Fruit fly (Drosophila melanogaster) whole organism, embryonic: ENCODE results near the gene Sk2.

ENCODE experiments used
- ATbp ChIP-seq: fragments of 200-800 bp; sonication (Bioruptor generic); optimal IDR thresholded peaks from 2 replicates; lab custom pipeline; 2017; ENCODE audit warnings: missing biosample characterization, mild to moderate bottlenecking, missing genetic modification characterization, missing genetic modification reagents
- CG10979 ChIP-seq: fragments of 200-800 bp; sonication (Bioruptor generic); optimal IDR thresholded peaks from 2 replicates; lab custom pipeline; 2018; ENCODE audit warnings: missing biosample characterization, mild to moderate bottlenecking, missing genetic modification characterization, moderate library complexity
- CG12299 ChIP-seq: fragments of 200-800 bp; sonication (Bioruptor generic); optimal IDR thresholded peaks from 2 replicates; lab custom pipeline; 2018; ENCODE audit warnings: missing biosample characterization, mild to moderate bottlenecking, missing genetic modification characterization
- CG1233 ChIP-seq: fragments of 200-800 bp; sonication (Bioruptor generic); optimal IDR thresholded peaks from 4 replicates; lab custom pipeline; 2018; ENCODE audit warnings: missing biosample characterization, mild to moderate bottlenecking, missing genetic modification characterization
- CG14965 ChIP-seq: fragments of 200-800 bp; sonication (Bioruptor generic); optimal IDR thresholded peaks from 2 replicates; lab custom pipeline; 2016; ENCODE audit warnings: missing biosample characterization, missing genetic modification characterization, borderline replicate concordance
- CG15269 ChIP-seq: fragments of 200-800 bp; sonication (Bioruptor generic); optimal IDR thresholded peaks from 2 replicates; lab custom pipeline; 2018; ENCODE audit warnings: missing biosample characterization, mild to moderate bottlenecking, missing genetic modification characterization, moderate library complexity
- CG15696 ChIP-seq: fragments of 200-800 bp; sonication (Bioruptor generic); optimal IDR thresholded peaks from 2 replicates; lab custom pipeline; 2019; ENCODE audit warnings: missing biosample characterization, mild to moderate bottlenecking, missing genetic modification characterization, moderate library complexity
- CG2120 ChIP-seq: fragments of 200-800 bp; sonication (Bioruptor generic); optimal IDR thresholded peaks from 3 replicates; lab custom pipeline; 2016; ENCODE audit warnings: missing biosample characterization, missing genetic modification characterization
- CG30431 ChIP-seq: fragments of 200-800 bp; sonication (Bioruptor generic); optimal IDR thresholded peaks from 2 replicates; lab custom pipeline; 2017; ENCODE audit warnings: missing biosample characterization, missing genetic modification characterization
- CG31388 ChIP-seq: fragments of 200-800 bp; sonication (Bioruptor generic); optimal IDR thresholded peaks from 2 replicates; lab custom pipeline; 2016; ENCODE audit warnings: missing biosample characterization, missing genetic modification characterization
- CG32772 ChIP-seq: fragments of 200-800 bp; sonication (Bioruptor generic); IDR thresholded peaks from 2 replicates; pipeline ENCODE4 v1.3.6; 2022; ENCODE audit warnings: missing biosample characterization, missing genetic modification characterization
- CG34224 ChIP-seq: fragments of 200-800 bp; sonication (Bioruptor generic); IDR thresholded peaks from 3 replicates; pipeline ENCODE4 v1.3.6; 2022; ENCODE audit warnings: missing biosample characterization, missing genetic modification characterization; ENCODE audit not compliant: partially characterized antibody
- CG4424 ChIP-seq: fragments of 200-800 bp; sonication (Bioruptor generic); optimal IDR thresholded peaks from 3 replicates; lab custom pipeline; 2016; ENCODE audit warnings: missing biosample characterization, missing genetic modification characterization
- CG6254 ChIP-seq: fragments of 200-800 bp; sonication (Bioruptor generic); optimal IDR thresholded peaks from 3 replicates; lab custom pipeline; 2017; ENCODE audit warnings: mild to moderate bottlenecking, missing biosample characterization, missing genetic modification reagents, missing genetic modification characterization
- CG6689 ChIP-seq: fragments of 200-800 bp; sonication (Bioruptor generic); IDR thresholded peaks from 2 replicates; pipeline ENCODE4 v1.3.6; 2022; ENCODE audit warnings: missing biosample characterization, missing genetic modification characterization
- CG6791 ChIP-seq: fragments of 200-800 bp; sonication (Bioruptor generic); IDR thresholded peaks from 3 replicates; pipeline ENCODE4 v1.3.6; 2022; ENCODE audit warnings: missing biosample characterization, missing genetic modification characterization; ENCODE audit not compliant: partially characterized antibody
- CG9215 ChIP-seq: fragments of 200-800 bp; sonication (Bioruptor generic); IDR thresholded peaks from 2 replicates; pipeline ENCODE4 v1.3.6; 2022; ENCODE audit warnings: missing biosample characterization, missing genetic modification characterization
- CkIIα-i1 ChIP-seq: fragments of 200-800 bp; sonication (Bioruptor generic); IDR thresholded peaks from 2 replicates; pipeline ENCODE4 v1.3.6; 2022; ENCODE audit warnings: missing biosample characterization, missing genetic modification characterization
- Ets97D ChIP-seq: fragments of 200-800 bp; sonication (Bioruptor generic); optimal IDR thresholded peaks from 3 replicates; lab custom pipeline; 2016; ENCODE audit warnings: missing biosample characterization, missing genetic modification characterization
- HLH3B ChIP-seq: fragments of 200-800 bp; sonication (Bioruptor generic); IDR thresholded peaks from 2 replicates; pipeline ENCODE4 v1.3.6; 2022; ENCODE audit warnings: missing biosample characterization, missing genetic modification characterization
- Jarid2 ChIP-seq: fragments of 200-800 bp; sonication (Bioruptor generic); optimal IDR thresholded peaks from 3 replicates; lab custom pipeline; 2017; ENCODE audit warnings: mild to moderate bottlenecking, missing biosample characterization, missing genetic modification reagents, missing genetic modification characterization
- MBD-R2 ChIP-seq: fragments of 200-800 bp; sonication (Bioruptor generic); IDR thresholded peaks from 2 replicates; pipeline ENCODE4 v1.3.6; 2022; ENCODE audit warnings: missing biosample characterization, missing genetic modification characterization
- Nf-YB ChIP-seq: fragments of 200-800 bp; sonication (Bioruptor generic); optimal IDR thresholded peaks from 3 replicates; lab custom pipeline; 2019; ENCODE audit warnings: missing biosample characterization, mild to moderate bottlenecking, missing genetic modification characterization, moderate library complexity
- Optix ChIP-seq: fragments of 200-800 bp; sonication (Bioruptor generic); IDR thresholded peaks from 3 replicates; pipeline ENCODE4 v1.3.6; 2022; ENCODE audit warnings: missing biosample characterization, missing genetic modification characterization
- Sox102F ChIP-seq: fragments of 200-800 bp; sonication (Bioruptor generic); optimal IDR thresholded peaks from 2 replicates; lab custom pipeline; 2018; ENCODE audit warnings: missing biosample characterization, mild to moderate bottlenecking, missing genetic modification characterization, moderate library complexity
- Trl ChIP-seq, 3 experiments: fragments of >200 bp in 2 of 3; fragments of 200-800 bp in 1 of 3; sonication (Bioruptor generic) in 1 of 3; optimal IDR thresholded peaks; 2 replicates in 1 of 3; 3 replicates in 2 of 3; lab custom pipeline; 2016 to 2017; ENCODE audit warnings: missing biosample characterization in 1 of 3, missing genetic modification characterization in 1 of 3
- ato ChIP-seq: fragments of 200-800 bp; sonication (Bioruptor generic); IDR thresholded peaks from 2 replicates; pipeline ENCODE4 v1.3.6; 2022; ENCODE audit warnings: missing biosample characterization, missing genetic modification characterization; ENCODE audit not compliant: partially characterized antibody
- bab2 ChIP-seq: fragments of 200-800 bp; sonication (Bioruptor generic); optimal IDR thresholded peaks from 2 replicates; lab custom pipeline; 2016; ENCODE audit warnings: missing biosample characterization, missing genetic modification characterization
- bigmax ChIP-seq: fragments of 200-800 bp; sonication (Bioruptor generic); optimal IDR thresholded peaks from 2 replicates; lab custom pipeline; 2018; ENCODE audit warnings: missing biosample characterization, mild to moderate bottlenecking, missing genetic modification characterization
- bowl ChIP-seq: fragments of 200-800 bp; sonication (Bioruptor generic); IDR thresholded peaks from 2 replicates; pipeline ENCODE4 v1.3.6; 2022; ENCODE audit warnings: missing biosample characterization, missing genetic modification characterization
- br ChIP-seq: fragments of >200 bp; optimal IDR thresholded peaks from 2 replicates; lab custom pipeline; 2017
- cad ChIP-seq: fragments of >200 bp; optimal IDR thresholded peaks from 2 replicates; lab custom pipeline; 2017; ENCODE audit warnings: missing biosample characterization, missing genetic modification characterization
- crol ChIP-seq: fragments of 200-800 bp; sonication (Bioruptor generic); IDR thresholded peaks from 2 replicates; pipeline ENCODE4 v1.3.6; 2022; ENCODE audit warnings: missing biosample characterization, missing genetic modification characterization
- dmrt99B ChIP-seq: fragments of 200-800 bp; sonication (Bioruptor generic); optimal IDR thresholded peaks from 2 replicates; lab custom pipeline; 2018; ENCODE audit warnings: missing biosample characterization, mild to moderate bottlenecking, missing genetic modification characterization, moderate library complexity
- esg ChIP-seq: fragments of 200-800 bp; sonication (Bioruptor generic); conservative IDR thresholded peaks from 2 replicates; pipeline ENCODE4 v1.3.6; 2022; ENCODE audit warnings: missing biosample characterization, missing genetic modification characterization
- gce ChIP-seq: fragments of 200-800 bp; sonication (Bioruptor generic); IDR thresholded peaks from 3 replicates; pipeline ENCODE4 v1.3.6; 2022; ENCODE audit warnings: missing biosample characterization, missing genetic modification characterization
- gro ChIP-seq: fragments of 200-800 bp; sonication (Bioruptor generic); optimal IDR thresholded peaks from 2 replicates; lab custom pipeline; 2016; ENCODE audit warnings: missing biosample characterization, missing genetic modification characterization
- gsb-n ChIP-seq: fragments of 200-800 bp; sonication (Bioruptor generic); optimal IDR thresholded peaks from 3 replicates; lab custom pipeline; 2018; ENCODE audit warnings: missing biosample characterization, mild to moderate bottlenecking, missing genetic modification characterization
- hbn ChIP-seq: fragments of 200-800 bp; sonication (Bioruptor generic); IDR thresholded peaks from 2 replicates; pipeline ENCODE4 v1.3.6; 2022; ENCODE audit warnings: missing biosample characterization, missing genetic modification characterization; ENCODE audit not compliant: partially characterized antibody
- insv ChIP-seq, 2 experiments: fragments of 200-800 bp; sonication (Bioruptor generic); optimal IDR thresholded peaks; 3 replicates each; lab custom pipeline; 2016 to 2018; ENCODE audit warnings: missing biosample characterization in 2 of 2, missing genetic modification characterization in 2 of 2
- inv ChIP-seq: fragments of 200-800 bp; sonication (Bioruptor generic); IDR thresholded peaks from 2 replicates; pipeline ENCODE4 v1.3.6; 2022; ENCODE audit warnings: missing biosample characterization, missing genetic modification characterization; ENCODE audit not compliant: partially characterized antibody
- kni ChIP-seq: fragments of 200-800 bp; sonication (Bioruptor generic); optimal IDR thresholded peaks from 3 replicates; lab custom pipeline; 2017; ENCODE audit warnings: mild to moderate bottlenecking, missing biosample characterization, missing genetic modification reagents, missing genetic modification characterization
- lilli ChIP-seq: fragments of 200-800 bp; sonication (Bioruptor generic); optimal IDR thresholded peaks from 3 replicates; lab custom pipeline; 2016; ENCODE audit warnings: missing biosample characterization, missing genetic modification characterization
- row ChIP-seq: fragments of 200-800 bp; sonication (Bioruptor generic); IDR thresholded peaks from 3 replicates; pipeline ENCODE4 v1.3.6; 2022; ENCODE audit warnings: missing biosample characterization, missing genetic modification characterization
- sd ChIP-seq: fragments of 200-800 bp; sonication (Bioruptor generic); optimal IDR thresholded peaks from 3 replicates; lab custom pipeline; 2018; ENCODE audit warnings: missing biosample characterization, mild to moderate bottlenecking, missing genetic modification characterization, moderate library complexity
- so ChIP-seq: fragments of 200-800 bp; sonication (Bioruptor generic); IDR thresholded peaks from 3 replicates; pipeline ENCODE4 v1.3.6; 2022; ENCODE audit warnings: missing biosample characterization, missing genetic modification characterization
- sr ChIP-seq: fragments of 200-800 bp; sonication (Bioruptor generic); IDR thresholded peaks from 3 replicates; pipeline ENCODE4 v1.3.6; 2022; ENCODE audit warnings: missing biosample characterization, missing genetic modification characterization
- wdn ChIP-seq: fragments of 200-800 bp; sonication (Bioruptor generic); IDR thresholded peaks from 2 replicates; pipeline ENCODE4 v1.3.6; 2022; ENCODE audit warnings: missing biosample characterization, missing genetic modification characterization
- zen ChIP-seq: fragments of 200-800 bp; sonication (Bioruptor generic); optimal IDR thresholded peaks from 3 replicates; lab custom pipeline; 2018; ENCODE audit warnings: missing biosample characterization, mild to moderate bottlenecking, missing genetic modification characterization, moderate library complexity
- zf30C ChIP-seq: fragments of 200-800 bp; sonication (Bioruptor generic); optimal IDR thresholded peaks from 3 replicates; lab custom pipeline; 2018; ENCODE audit warnings: missing biosample characterization, mild to moderate bottlenecking, missing genetic modification characterization

Gene Sk2

dm6 chr3L:3077568-3078107 lies 30.8 kb downstream of the Sk2 start (continued):
- TF ChIP-seq CG6689 (GFP tag; lab: Robert Waterston, UW) = no peak
- TF ChIP-seq kni (GFP tag; lab: Kevin White, UChicago) = peak; percentile 37
- no peak for TF ChIP-seq CG12299
- TF ChIP-seq CG31388 = no peak
- no peak for TF ChIP-seq CG10979
- TF ChIP-seq CG6254 (GFP tag; lab: Kevin White, UChicago) = no peak
- TF ChIP-seq sr (GFP tag; lab: Robert Waterston, UW) = peak; percentile 96
- no peak for TF ChIP-seq CG30431 (GFP tag; lab: Kevin White, UChicago)
- TF ChIP-seq Optix (GFP tag; lab: Robert Waterston, UW) = no peak
- peak; percentile 60 to 87 for TF ChIP-seq Trl (optimal IDR thresholded peaks at IDR 0.05; lab: Kevin White, UChicago)
- TF ChIP-seq Trl (GFP tag; optimal IDR thresholded peaks at IDR 0.05; lab: Kevin White, UChicago) = peak; percentile 68
- TF ChIP-seq Nf-YB (GFP tag; lab: Kevin White, UChicago) = no peak
- peak; percentile 36 for TF ChIP-seq bab2 (GFP tag; lab: Kevin White, UChicago)
- 0 out of 2 replicates have a peak, but pooled peaks have one; percentile 27 for TF ChIP-seq inv
- TF ChIP-seq CG4424 (GFP tag; lab: Kevin White, UChicago) = no peak
- TF ChIP-seq Jarid2 (GFP tag; lab: Kevin White, UChicago) = peak; percentile 81
- peak; percentile 71 for TF ChIP-seq lilli (GFP tag; lab: Kevin White, UChicago)
- TF ChIP-seq so (GFP tag; lab: Robert Waterston, UW) = peak; percentile 64; the same call in 2 of the 3 replicates
- TF ChIP-seq CG15696 (tag; lab: Kevin White, UChicago) = no peak
- TF ChIP-seq CG1233 (GFP tag; lab: Kevin White, UChicago) = no peak
- TF ChIP-seq insv (GFP tag; optimal IDR thresholded peaks at IDR 0.05; lab: Kevin White, UChicago) = no peak
- TF ChIP-seq CG15269 (tag; lab: Kevin White, UChicago) = peak; percentile 56
- peak; percentile 85 for TF ChIP-seq sd (tag; lab: Kevin White, UChicago)
- peak; percentile 70 for TF ChIP-seq gro (GFP tag; lab: Kevin White, UChicago)
- peak; percentile 33; the same call in 1 of the 2 replicates for TF ChIP-seq wdn (GFP tag; lab: Robert Waterston, UW)
- TF ChIP-seq br = no peak
- peak; percentile 10; the same call in 1 of the 2 replicates for TF ChIP-seq ato (GFP tag; lab: Robert Waterston, UW)
- no peak for TF ChIP-seq gsb-n (tag; lab: Kevin White, UChicago)
- TF ChIP-seq zf30C (GFP tag; lab: Kevin White, UChicago) = no peak
- no peak for TF ChIP-seq Ets97D
- TF ChIP-seq HLH3B (GFP tag; lab: Robert Waterston, UW) = peak; percentile 41; the same call in 1 of the 2 replicates
- peak; percentile 72 for TF ChIP-seq crol (GFP tag; lab: Robert Waterston, UW)
- TF ChIP-seq esg (GFP tag; lab: Robert Waterston, UW) = no peak
- TF ChIP-seq CG34224 (GFP tag; lab: Robert Waterston, UW) = peak; percentile 47; the same call in 2 of the 3 replicates
- peak; percentile 35; the same call in 1 of the 3 replicates for TF ChIP-seq row (GFP tag; lab: Robert Waterston, UW)
- TF ChIP-seq MBD-R2 = no peak
- TF ChIP-seq CG14965 = no peak
- TF ChIP-seq cad (GFP tag; lab: Kevin White, UChicago) = peak; percentile 14
- TF ChIP-seq hbn (GFP tag; lab: Robert Waterston, UW) = no peak
- TF ChIP-seq dmrt99B (tag; lab: Kevin White, UChicago) = peak; percentile 16
- TF ChIP-seq CkIIα-i1 (GFP tag; lab: Robert Waterston, UW) = no peak
- TF ChIP-seq gce (GFP tag; lab: Robert Waterston, UW) = no peak
- peak; percentile 35 for TF ChIP-seq bigmax (GFP tag; lab: Kevin White, UChicago)
- peak; percentile 59 for TF ChIP-seq CG2120 (GFP tag; lab: Kevin White, UChicago)
- no peak for TF ChIP-seq CG6791 (GFP tag; lab: Robert Waterston, UW)
- no peak for TF ChIP-seq Sox102F (GFP tag; lab: Kevin White, UChicago)
- no peak for TF ChIP-seq bowl (GFP tag; lab: Robert Waterston, UW)
- TF ChIP-seq CG9215 (GFP tag; lab: Robert Waterston, UW) = no peak
- TF ChIP-seq CG32772 (GFP tag; lab: Robert Waterston, UW) = peak; percentile 37; the same call in 1 of the 2 replicates
- TF ChIP-seq zen (tag; lab: Kevin White, UChicago) = no peak
- peak; percentile 64 for TF ChIP-seq ATbp (GFP tag; lab: Kevin White, UChicago)
